Worm (Caenorhabditis elegans) whole organism, L4/young adult: ENCODE data around the gene T20D4.19.

Source experiments
- W03F9.2 ChIP-seq: fragments of 150-350 bp; optimal IDR thresholded peaks from 2 replicates; lab custom pipeline; 2014; ENCODE audit warnings: missing biosample characterization, missing genetic modification characterization
- dao-5 ChIP-seq: sonication (generic microtip); optimal IDR thresholded peaks from 2 replicates; lab custom pipeline; 2016; ENCODE audit warnings: missing genotype, missing genetic modification characterization, moderate library complexity, missing compliant biosample characterization
- him-1 ChIP-seq: sonication (generic microtip); optimal IDR thresholded peaks from 2 replicates; lab custom pipeline; 2016; ENCODE audit warnings: missing genotype, missing genetic modification reagents, missing genetic modification characterization, missing compliant biosample characterization

DNA sequence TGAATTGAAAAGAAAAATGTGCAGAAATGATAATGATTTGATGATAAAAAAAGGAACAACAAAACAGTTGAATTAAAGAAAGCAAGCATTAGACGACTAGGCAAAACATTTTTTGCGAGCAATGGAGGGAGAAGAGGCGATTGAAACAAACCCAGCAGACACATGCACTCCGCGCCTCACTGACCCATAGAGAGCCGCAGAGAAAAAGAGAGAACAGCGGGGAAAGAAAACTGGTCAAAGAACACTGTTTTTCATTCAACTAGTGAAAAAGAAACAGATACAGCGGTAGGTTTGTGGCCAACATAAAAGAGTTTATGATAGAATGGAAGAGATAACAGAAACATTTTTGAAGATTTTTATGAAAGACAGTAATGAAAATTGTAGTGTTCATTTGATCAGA lies 43.1 kb downstream of the T20D4.19 start:
- no peak for TF ChIP-seq him-1
- TF ChIP-seq W03F9.2 (tag; lab: Kevin White, UChicago): no peak
- TF ChIP-seq dao-5 (tag; lab: Kevin White, UChicago): no peak
